Comparison of ENCODE assay signal across 1 fruit fly cellular context in the genomic region with DNA sequence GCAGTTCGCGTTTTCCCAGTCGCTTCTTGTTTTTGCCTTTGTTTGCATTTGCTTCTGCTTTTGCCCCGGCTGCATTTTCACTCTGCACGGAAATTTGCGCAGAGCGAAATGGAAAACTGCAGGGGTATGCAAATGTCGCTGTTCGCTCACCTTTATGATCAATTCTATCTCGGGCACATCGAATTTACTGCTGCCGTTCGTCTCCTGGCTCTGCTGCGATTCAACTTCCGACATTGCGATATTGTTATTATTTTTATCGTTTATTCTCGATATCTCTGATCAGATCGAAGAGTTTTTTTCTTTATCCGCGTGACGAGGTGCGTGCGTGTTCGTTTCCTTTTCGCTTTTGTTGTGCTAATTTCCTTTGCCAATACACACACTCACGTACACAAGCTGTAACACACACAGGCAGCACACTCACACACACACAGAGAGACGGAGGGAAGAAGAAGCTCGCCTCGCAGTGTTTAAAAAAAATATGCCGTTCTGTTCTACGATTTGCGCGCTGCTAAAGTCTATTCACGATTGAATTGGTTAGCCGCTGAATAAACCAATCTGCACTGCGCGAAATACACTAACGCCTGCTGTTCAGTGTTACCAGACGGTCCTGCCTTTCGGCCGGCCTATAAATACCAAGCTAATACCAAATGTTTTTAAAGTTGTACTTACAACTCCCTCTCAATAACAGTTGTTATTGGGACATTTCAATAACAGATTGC.
TF ChIP-seq lines count a peak whose summit lies in the region.

Gene Clic (minus strand): TSS at position 533 of the 719 bp plus-strand sequence.

TF ChIP-seq in whole organism, embryonic, 481 proteins besides CTCF, POLR2A, EP300 and RAD21 (continued from another document and continues in another):
- peak; percentile 3; the same call in 1 of the 4 replicates for TF ChIP-seq Gug (GFP tag; IDR thresholded peaks at IDR 0.05; lab: Robert Waterston, UW)
- peak; percentile 88 for TF ChIP-seq sens (GFP tag; lab: Kevin White, UChicago)
- no peak for TF ChIP-seq Poxn (GFP tag; IDR thresholded peaks at IDR 0.05; lab: Robert Waterston, UW)
- TF ChIP-seq Dad (GFP tag; optimal IDR thresholded peaks at IDR 0.05; lab: Kevin White, UChicago) = no peak
- peak; percentile 85 for TF ChIP-seq Med (GFP tag; lab: Kevin White, UChicago)
- TF ChIP-seq vnd (GFP tag; IDR thresholded peaks at IDR 0.05; lab: Robert Waterston, UW; ENCODE audit: partially characterized antibody) = no peak
- TF ChIP-seq C15 (GFP tag; IDR thresholded peaks at IDR 0.05; lab: Robert Waterston, UW) = peak; percentile 6; the same call in 1 of the 3 replicates
- no peak for TF ChIP-seq fru (optimal IDR thresholded peaks at IDR 0.05; lab: Kevin White, UChicago)
- no peak for TF ChIP-seq Hey (tag; optimal IDR thresholded peaks at IDR 0.05; lab: Kevin White, UChicago)
- TF ChIP-seq ERR (GFP tag; optimal IDR thresholded peaks at IDR 0.05; lab: Kevin White, UChicago) = no peak
- TF ChIP-seq CG1602 (GFP tag; optimal IDR thresholded peaks at IDR 0.05; lab: Kevin White, UChicago) = no peak
- 0 out of 2 replicates have a peak, but pooled peaks have one; percentile 41 for TF ChIP-seq ara (GFP tag; IDR thresholded peaks at IDR 0.05; lab: Robert Waterston, UW)
- no peak for TF ChIP-seq CG10209 (GFP tag; optimal IDR thresholded peaks at IDR 0.05; lab: Kevin White, UChicago)
- 0 out of 3 replicates have a peak, but pooled peaks have one; percentile 10 for TF ChIP-seq CG7963 (GFP tag; IDR thresholded peaks at IDR 0.05; lab: Robert Waterston, UW; ENCODE audit: partially characterized antibody)
- peak; percentile 55; the same call in 1 of the 2 replicates for TF ChIP-seq NFAT (GFP tag; IDR thresholded peaks at IDR 0.05; lab: Robert Waterston, UW)
- TF ChIP-seq CG17328 (GFP tag; IDR thresholded peaks at IDR 0.05; lab: Robert Waterston, UW) = no peak
- no peak for TF ChIP-seq inv (GFP tag; IDR thresholded peaks at IDR 0.05; lab: Robert Waterston, UW; ENCODE audit: partially characterized antibody)
- TF ChIP-seq sug (tag; optimal IDR thresholded peaks at IDR 0.05; lab: Kevin White, UChicago) = no peak
- no peak; the same call in 2 of the 3 replicates for TF ChIP-seq HLH4C (GFP tag; IDR thresholded peaks at IDR 0.05; lab: Robert Waterston, UW; ENCODE audit: partially characterized antibody)
- no peak for TF ChIP-seq ftz-f1 (GFP tag; optimal IDR thresholded peaks at IDR 0.05; lab: Kevin White, UChicago)
- no peak for TF ChIP-seq gem (tag; optimal IDR thresholded peaks at IDR 0.05; lab: Kevin White, UChicago)
- no peak for TF ChIP-seq CG6854 (GFP tag; optimal IDR thresholded peaks at IDR 0.05; lab: Kevin White, UChicago)
- TF ChIP-seq CG6791 (GFP tag; IDR thresholded peaks at IDR 0.05; lab: Robert Waterston, UW; ENCODE audit: partially characterized antibody) = peak; percentile 74; the same call in 2 of the 3 replicates
- no peak for TF ChIP-seq CG15269 (tag; optimal IDR thresholded peaks at IDR 0.05; lab: Kevin White, UChicago)
- TF ChIP-seq CG12769 (tag; optimal IDR thresholded peaks at IDR 0.05; lab: Kevin White, UChicago) = no peak
- peak; percentile 13 for TF ChIP-seq Side (GFP tag; optimal IDR thresholded peaks at IDR 0.05; lab: Kevin White, UChicago)
- TF ChIP-seq gsb (GFP tag; IDR thresholded peaks at IDR 0.05; lab: Robert Waterston, UW) = no peak
- TF ChIP-seq zfh2 (GFP tag; optimal IDR thresholded peaks at IDR 0.05; lab: Kevin White, UChicago) = no peak
- TF ChIP-seq fd96Cb (tag; optimal IDR thresholded peaks at IDR 0.05; lab: Kevin White, UChicago) = no peak
- TF ChIP-seq Ets65A (GFP tag; lab: Kevin White, UChicago) = no peak
- TF ChIP-seq z (GFP tag; IDR thresholded peaks at IDR 0.05; lab: Robert Waterston, UW) = no peak
- TF ChIP-seq en (GFP tag; optimal IDR thresholded peaks at IDR 0.05; lab: Kevin White, UChicago) = no peak
- TF ChIP-seq crp (GFP tag; optimal IDR thresholded peaks at IDR 0.05; lab: Kevin White, UChicago) = no peak
- no peak for TF ChIP-seq CG8290 (GFP tag; optimal IDR thresholded peaks at IDR 0.05; lab: Kevin White, UChicago)
- peak in 1 of 2 experiments; percentile 77 for TF ChIP-seq CG8290 (tag; optimal IDR thresholded peaks at IDR 0.05; lab: Kevin White, UChicago)
- TF ChIP-seq slp2 (GFP tag; optimal IDR thresholded peaks at IDR 0.05; lab: Kevin White, UChicago) = no peak
- TF ChIP-seq Bteb2 (GFP tag; optimal IDR thresholded peaks at IDR 0.05; lab: Kevin White, UChicago) = no peak
- no peak for TF ChIP-seq lab (GFP tag; optimal IDR thresholded peaks at IDR 0.05; lab: Kevin White, UChicago)
- 0 out of 3 replicates have a peak, but pooled peaks have one; percentile 13 for TF ChIP-seq CG11695 (GFP tag; IDR thresholded peaks at IDR 0.05; lab: Robert Waterston, UW)
- TF ChIP-seq CG7556 (GFP tag; optimal IDR thresholded peaks at IDR 0.05; lab: Kevin White, UChicago) = no peak
- TF ChIP-seq CG11723 (GFP tag; optimal IDR thresholded peaks at IDR 0.05; lab: Kevin White, UChicago) = no peak
- no peak for TF ChIP-seq Sox102F (GFP tag; optimal IDR thresholded peaks at IDR 0.05; lab: Kevin White, UChicago)
- TF ChIP-seq Optix (GFP tag; IDR thresholded peaks at IDR 0.05; lab: Robert Waterston, UW) = no peak
- no peak for TF ChIP-seq CG7372 (GFP tag; IDR thresholded peaks at IDR 0.05; lab: Robert Waterston, UW)
- no peak for TF ChIP-seq Doc2 (GFP tag; IDR thresholded peaks at IDR 0.05; lab: Robert Waterston, UW)
- no peak for TF ChIP-seq NC2α (GFP tag; optimal IDR thresholded peaks at IDR 0.05; lab: Kevin White, UChicago)
- TF ChIP-seq HHEX (GFP tag; optimal IDR thresholded peaks at IDR 0.05; lab: Kevin White, UChicago) = no peak
- TF ChIP-seq Dll (GFP tag; IDR thresholded peaks at IDR 0.05; lab: Robert Waterston, UW; ENCODE audit: partially characterized antibody) = no peak
- peak; percentile 20 for TF ChIP-seq CG6813 (GFP tag; optimal IDR thresholded peaks at IDR 0.05; lab: Kevin White, UChicago)
- peak; percentile 38 for TF ChIP-seq sqz (GFP tag; optimal IDR thresholded peaks at IDR 0.05; lab: Kevin White, UChicago)
- no peak for TF ChIP-seq tio (GFP tag; optimal IDR thresholded peaks at IDR 0.05; lab: Kevin White, UChicago)
- no peak for TF ChIP-seq hb (GFP tag; IDR thresholded peaks at IDR 0.05; lab: Robert Waterston, UW; ENCODE audit: partially characterized antibody)
- TF ChIP-seq ttk (GFP tag; IDR thresholded peaks at IDR 0.05; lab: Robert Waterston, UW) = no peak
- no peak for TF ChIP-seq CG13424 (tag; optimal IDR thresholded peaks at IDR 0.05; lab: Kevin White, UChicago)
- TF ChIP-seq Jarid2 (GFP tag; optimal IDR thresholded peaks at IDR 0.05; lab: Kevin White, UChicago) = peak; percentile 90
- no peak for TF ChIP-seq CG8359 (GFP tag; optimal IDR thresholded peaks at IDR 0.05; lab: Kevin White, UChicago; ENCODE audit: borderline replicate concordance)
- TF ChIP-seq Xrp1 (GFP tag; IDR thresholded peaks at IDR 0.05; lab: Robert Waterston, UW) = no peak
- no peak for TF ChIP-seq corto (GFP tag; optimal IDR thresholded peaks at IDR 0.05; lab: Kevin White, UChicago)
- TF ChIP-seq ewg (GFP tag; optimal IDR thresholded peaks at IDR 0.05; lab: Kevin White, UChicago) = no peak
- TF ChIP-seq pho (GFP tag; optimal IDR thresholded peaks at IDR 0.05; lab: Kevin White, UChicago) = no peak
- no peak for TF ChIP-seq disco-r (GFP tag; optimal IDR thresholded peaks at IDR 0.05; lab: Kevin White, UChicago)
- no peak for TF ChIP-seq CG16863 (GFP tag; optimal IDR thresholded peaks at IDR 0.05; lab: Kevin White, UChicago)
- peak; percentile 19 for TF ChIP-seq CG30020 (tag; optimal IDR thresholded peaks at IDR 0.05; lab: Kevin White, UChicago)
- no peak for TF ChIP-seq CG18619 (GFP tag; optimal IDR thresholded peaks at IDR 0.05; lab: Kevin White, UChicago)
- TF ChIP-seq Ets97D (GFP tag; optimal IDR thresholded peaks at IDR 0.05; lab: Kevin White, UChicago) = peak; percentile 33
- no peak for TF ChIP-seq sim (GFP tag; IDR thresholded peaks at IDR 0.05; lab: Robert Waterston, UW)
- no peak for TF ChIP-seq lmd (GFP tag; IDR thresholded peaks at IDR 0.05; lab: Robert Waterston, UW)
- no peak for TF ChIP-seq CG14667 (GFP tag; IDR thresholded peaks at IDR 0.05; lab: Robert Waterston, UW)
- peak; percentile 19 for TF ChIP-seq Meics (GFP tag; optimal IDR thresholded peaks at IDR 0.05; lab: Kevin White, UChicago)
- no peak for TF ChIP-seq Eip74EF (GFP tag; optimal IDR thresholded peaks at IDR 0.05; lab: Kevin White, UChicago)
- peak; percentile 36 for TF ChIP-seq Dref (GFP tag; IDR thresholded peaks at IDR 0.05; lab: Robert Waterston, UW)
- no peak for TF ChIP-seq CG4820 (GFP tag; optimal IDR thresholded peaks at IDR 0.05; lab: Kevin White, UChicago)
- no peak for TF ChIP-seq phol (tag; optimal IDR thresholded peaks at IDR 0.05; lab: Kevin White, UChicago)
- TF ChIP-seq chn (GFP tag; optimal IDR thresholded peaks at IDR 0.05; lab: Kevin White, UChicago) = no peak
- TF ChIP-seq CG1647 (GFP tag; optimal IDR thresholded peaks at IDR 0.05; lab: Kevin White, UChicago) = no peak
- no peak for TF ChIP-seq CG17802 (tag; optimal IDR thresholded peaks at IDR 0.05; lab: Kevin White, UChicago)
- TF ChIP-seq CG31224 (GFP tag; IDR thresholded peaks at IDR 0.05; lab: Robert Waterston, UW) = no peak
- peak; percentile 43 for TF ChIP-seq CHES-1-like (GFP tag; optimal IDR thresholded peaks at IDR 0.05; lab: Kevin White, UChicago)
- TF ChIP-seq CG1024 (GFP tag; IDR thresholded peaks at IDR 0.05; lab: Robert Waterston, UW) = no peak
- no peak for TF ChIP-seq pros (GFP tag; optimal IDR thresholded peaks at IDR 0.05; lab: Kevin White, UChicago)
- no peak for TF ChIP-seq CG13775 (GFP tag; optimal IDR thresholded peaks at IDR 0.05; lab: Kevin White, UChicago)
- TF ChIP-seq CG18262 (tag; optimal IDR thresholded peaks at IDR 0.05; lab: Kevin White, UChicago) = no peak
- no peak for TF ChIP-seq zfh1 (GFP tag; IDR thresholded peaks at IDR 0.05; lab: Robert Waterston, UW)
- peak; percentile 19 for TF ChIP-seq CG2116 (GFP tag; optimal IDR thresholded peaks at IDR 0.05; lab: Kevin White, UChicago)
- peak in 1 of 2 experiments; percentile 12 for TF ChIP-seq insv (GFP tag; optimal IDR thresholded peaks at IDR 0.05; lab: Kevin White, UChicago)
- peak; percentile 13 for TF ChIP-seq vfl (GFP tag; optimal IDR thresholded peaks at IDR 0.05; lab: Kevin White, UChicago)
- TF ChIP-seq CG34376 (GFP tag; optimal IDR thresholded peaks at IDR 0.05; lab: Kevin White, UChicago) = peak; percentile 60
- TF ChIP-seq CG10366 (GFP tag; IDR thresholded peaks at IDR 0.05; lab: Robert Waterston, UW) = no peak
- no peak for TF ChIP-seq odd (GFP tag; optimal IDR thresholded peaks at IDR 0.05; lab: Kevin White, UChicago)
- no peak for TF ChIP-seq Max (GFP tag; optimal IDR thresholded peaks at IDR 0.05; lab: Kevin White, UChicago)
- no peak for TF ChIP-seq CG43689 (GFP tag; IDR thresholded peaks at IDR 0.05; lab: Robert Waterston, UW)
- TF ChIP-seq gfzf (GFP tag; optimal IDR thresholded peaks at IDR 0.05; lab: Kevin White, UChicago) = peak; percentile 88
- TF ChIP-seq nau (GFP tag; optimal IDR thresholded peaks at IDR 0.05; lab: Kevin White, UChicago) = no peak
- no peak for TF ChIP-seq hkb (optimal IDR thresholded peaks at IDR 0.05; lab: Kevin White, UChicago)
- peak; percentile 42; the same call in 1 of the 2 replicates for TF ChIP-seq hkb (GFP tag; IDR thresholded peaks at IDR 0.05; lab: Robert Waterston, UW)
- no peak for TF ChIP-seq tx (GFP tag; optimal IDR thresholded peaks at IDR 0.05; lab: Kevin White, UChicago)
- TF ChIP-seq E2f1 (GFP tag; IDR thresholded peaks at IDR 0.05; lab: Robert Waterston, UW) = no peak
- no peak for TF ChIP-seq Sin3A (optimal IDR thresholded peaks at IDR 0.05; lab: Kevin White, UChicago)
- no peak for TF ChIP-seq CG11085 (GFP tag; IDR thresholded peaks at IDR 0.05; lab: Robert Waterston, UW)
- TF ChIP-seq gsb-n (tag; optimal IDR thresholded peaks at IDR 0.05; lab: Kevin White, UChicago) = no peak
- TF ChIP-seq vvl (GFP tag; IDR thresholded peaks at IDR 0.05; lab: Robert Waterston, UW) = peak; percentile 53; the same call in 1 of the 2 replicates
- TF ChIP-seq Scr (GFP tag; IDR thresholded peaks at IDR 0.05; lab: Robert Waterston, UW; ENCODE audit: partially characterized antibody) = peak; percentile 15; the same call in 1 of the 2 replicates
- no peak for TF ChIP-seq gcm (GFP tag; optimal IDR thresholded peaks at IDR 0.05; lab: Kevin White, UChicago)
- TF ChIP-seq CG17361 (GFP tag; IDR thresholded peaks at IDR 0.05; lab: Robert Waterston, UW) = no peak
- peak; percentile 7; the same call in 1 of the 2 replicates for TF ChIP-seq MBD-R2 (GFP tag; IDR thresholded peaks at IDR 0.05; lab: Robert Waterston, UW)
- TF ChIP-seq Drgx (GFP tag; IDR thresholded peaks at IDR 0.05; lab: Robert Waterston, UW) = no peak
- TF ChIP-seq Spps (tag; optimal IDR thresholded peaks at IDR 0.05; lab: Kevin White, UChicago) = no peak
- TF ChIP-seq grau (tag; optimal IDR thresholded peaks at IDR 0.05; lab: Kevin White, UChicago) = peak; percentile 30
- peak; percentile 7 for TF ChIP-seq mam (GFP tag; optimal IDR thresholded peaks at IDR 0.05; lab: Kevin White, UChicago)
- TF ChIP-seq shn (GFP tag; optimal IDR thresholded peaks at IDR 0.05; lab: Kevin White, UChicago) = no peak
- TF ChIP-seq CG10431 (GFP tag; optimal IDR thresholded peaks at IDR 0.05; lab: Kevin White, UChicago) = no peak
- TF ChIP-seq cg (GFP tag; optimal IDR thresholded peaks at IDR 0.05; lab: Kevin White, UChicago) = peak; percentile 84
- no peak for TF ChIP-seq CG13894 (tag; optimal IDR thresholded peaks at IDR 0.05; lab: Kevin White, UChicago)
- TF ChIP-seq CG3163 (GFP tag; optimal IDR thresholded peaks at IDR 0.05; lab: Kevin White, UChicago) = no peak
- TF ChIP-seq CG3281 (GFP tag; optimal IDR thresholded peaks at IDR 0.05; lab: Kevin White, UChicago) = peak; percentile 7
- no peak for TF ChIP-seq CG12104 (GFP tag; optimal IDR thresholded peaks at IDR 0.05; lab: Kevin White, UChicago)
- no peak for TF ChIP-seq sisA (GFP tag; IDR thresholded peaks at IDR 0.05; lab: Robert Waterston, UW)
- no peak for TF ChIP-seq CG18764 (GFP tag; optimal IDR thresholded peaks at IDR 0.05; lab: Kevin White, UChicago)
- no peak for TF ChIP-seq Dip2 (GFP tag; IDR thresholded peaks at IDR 0.05; lab: Robert Waterston, UW)
- no peak for TF ChIP-seq sna (GFP tag; IDR thresholded peaks at IDR 0.05; lab: Robert Waterston, UW; ENCODE audit: partially characterized antibody)
- TF ChIP-seq wdn (GFP tag; IDR thresholded peaks at IDR 0.05; lab: Robert Waterston, UW) = 0 out of 2 replicates have a peak, but pooled peaks have one; percentile 14
- peak; percentile 31; the same call in 1 of the 2 replicates for TF ChIP-seq ranshi (GFP tag; IDR thresholded peaks at IDR 0.05; lab: Robert Waterston, UW)
- 0 out of 3 replicates have a peak, but pooled peaks have one; percentile 10 for TF ChIP-seq CG16813 (GFP tag; IDR thresholded peaks at IDR 0.05; lab: Robert Waterston, UW; ENCODE audit: partially characterized antibody)
- TF ChIP-seq CG11093 (GFP tag; IDR thresholded peaks at IDR 0.05; lab: Robert Waterston, UW) = no peak
